Fruit fly (Drosophila melanogaster) whole organism, embryonic: ENCODE data around the gene CG17816.

ENCODE experiments used
- Bdp1 ChIP-seq: fragments of 200-800 bp; sonication (Bioruptor generic); optimal IDR thresholded peaks from 3 replicates; lab custom pipeline; 2016; ENCODE audit warnings: missing biosample characterization, missing genetic modification characterization
- CG10321 ChIP-seq: fragments of 200-800 bp; sonication (Bioruptor generic); IDR thresholded peaks from 2 replicates; pipeline ENCODE4 v1.3.6; 2022; ENCODE audit warnings: missing biosample characterization, missing genetic modification characterization
- CG11093 ChIP-seq: fragments of 200-800 bp; sonication (Bioruptor generic); IDR thresholded peaks from 3 replicates; pipeline ENCODE4 v1.3.6; 2022; ENCODE audit warnings: missing biosample characterization, missing genetic modification characterization
- CG11504 ChIP-seq: fragments of 200-800 bp; sonication (Bioruptor generic); optimal IDR thresholded peaks from 3 replicates; lab custom pipeline; 2019; ENCODE audit warnings: missing biosample characterization, mild to moderate bottlenecking, missing genetic modification characterization, moderate library complexity
- CG12299 ChIP-seq: fragments of 200-800 bp; sonication (Bioruptor generic); optimal IDR thresholded peaks from 2 replicates; lab custom pipeline; 2018; ENCODE audit warnings: missing biosample characterization, mild to moderate bottlenecking, missing genetic modification characterization
- CG14965 ChIP-seq: fragments of 200-800 bp; sonication (Bioruptor generic); optimal IDR thresholded peaks from 2 replicates; lab custom pipeline; 2016; ENCODE audit warnings: missing biosample characterization, missing genetic modification characterization, borderline replicate concordance
- CG15011 ChIP-seq: fragments of 200-800 bp; sonication (Bioruptor generic); optimal IDR thresholded peaks from 3 replicates; lab custom pipeline; 2018; ENCODE audit warnings: missing biosample characterization, mild to moderate bottlenecking, missing genetic modification characterization
- CG15601 ChIP-seq: fragments of 200-800 bp; sonication (Bioruptor generic); optimal IDR thresholded peaks from 3 replicates; lab custom pipeline; 2019; ENCODE audit warnings: missing biosample characterization, mild to moderate bottlenecking, missing genetic modification characterization, moderate library complexity
- CG17568 ChIP-seq: fragments of 200-800 bp; sonication (Bioruptor generic); optimal IDR thresholded peaks from 2 replicates; lab custom pipeline; 2018; ENCODE audit warnings: missing biosample characterization, mild to moderate bottlenecking, missing genetic modification characterization, moderate library complexity
- CG17612 ChIP-seq: fragments of 200-800 bp; sonication (Bioruptor generic); IDR thresholded peaks from 2 replicates; pipeline ENCODE4 v1.3.6; 2022; ENCODE audit warnings: missing biosample characterization, missing genetic modification characterization
- CG17802 ChIP-seq: fragments of 200-800 bp; sonication (Bioruptor generic); optimal IDR thresholded peaks from 2 replicates; lab custom pipeline; 2018; ENCODE audit warnings: missing biosample characterization, mild to moderate bottlenecking, missing genetic modification characterization, moderate library complexity
- CG18764 ChIP-seq: fragments of 200-800 bp; sonication (Bioruptor generic); optimal IDR thresholded peaks from 3 replicates; lab custom pipeline; 2016; ENCODE audit warnings: missing biosample characterization, missing genetic modification characterization
- CG2678 ChIP-seq: fragments of 200-800 bp; sonication (Bioruptor generic); optimal IDR thresholded peaks from 3 replicates; lab custom pipeline; 2019; ENCODE audit warnings: missing biosample characterization, mild to moderate bottlenecking, missing genetic modification characterization, moderate library complexity
- CG30431 ChIP-seq: fragments of 200-800 bp; sonication (Bioruptor generic); optimal IDR thresholded peaks from 2 replicates; lab custom pipeline; 2017; ENCODE audit warnings: missing biosample characterization, missing genetic modification characterization
- CG31224 ChIP-seq: fragments of 200-800 bp; sonication (Bioruptor generic); IDR thresholded peaks from 2 replicates; pipeline ENCODE4 v1.3.6; 2022; ENCODE audit warnings: missing biosample characterization, missing genetic modification characterization
- CG34376 ChIP-seq: fragments of 200-800 bp; sonication (Bioruptor generic); optimal IDR thresholded peaks from 2 replicates; lab custom pipeline; 2018; ENCODE audit warnings: missing biosample characterization, mild to moderate bottlenecking, missing genetic modification characterization
- CG43689 ChIP-seq: fragments of 200-800 bp; sonication (Bioruptor generic); IDR thresholded peaks from 2 replicates; pipeline ENCODE4 v1.3.6; 2022; ENCODE audit warnings: missing biosample characterization, missing genetic modification characterization
- CG8478 ChIP-seq: fragments of >200 bp; optimal IDR thresholded peaks from 2 replicates; lab custom pipeline; 2018
- CG8765 ChIP-seq: fragments of 200-800 bp; sonication (Bioruptor generic); IDR thresholded peaks from 2 replicates; pipeline ENCODE4 v1.3.6; 2022; ENCODE audit warnings: missing biosample characterization, missing genetic modification characterization
- CG9215 ChIP-seq: fragments of 200-800 bp; sonication (Bioruptor generic); IDR thresholded peaks from 2 replicates; pipeline ENCODE4 v1.3.6; 2022; ENCODE audit warnings: missing biosample characterization, missing genetic modification characterization
- CG9797 ChIP-seq: fragments of 200-800 bp; sonication (Bioruptor generic); optimal IDR thresholded peaks from 3 replicates; lab custom pipeline; 2018; ENCODE audit warnings: missing biosample characterization, mild to moderate bottlenecking, missing genetic modification characterization
- CTCF ChIP-seq: fragments of 200-800 bp; sonication (Bioruptor generic); optimal IDR thresholded peaks from 2 replicates; lab custom pipeline; 2017; ENCODE audit warnings: missing biosample characterization, mild to moderate bottlenecking, missing genetic modification characterization, moderate library complexity
- Dref ChIP-seq: fragments of 200-800 bp; sonication (Bioruptor generic); IDR thresholded peaks from 2 replicates; pipeline ENCODE4 v1.3.6; 2022; ENCODE audit warnings: missing biosample characterization, missing genetic modification characterization
- Drgx ChIP-seq: fragments of 200-800 bp; sonication (Bioruptor generic); IDR thresholded peaks from 2 replicates; pipeline ENCODE4 v1.3.6; 2022; ENCODE audit warnings: missing biosample characterization, missing genetic modification characterization
- E2f1 ChIP-seq: fragments of 200-800 bp; sonication (Bioruptor generic); IDR thresholded peaks from 2 replicates; pipeline ENCODE4 v1.3.6; 2022; ENCODE audit warnings: missing biosample characterization, missing genetic modification characterization
- Hr51 ChIP-seq, 2 experiments: fragments of 200-800 bp; sonication (Bioruptor generic); optimal IDR thresholded peaks; 2 replicates in 1 of 2; 3 replicates in 1 of 2; lab custom pipeline; 2016 to 2018; ENCODE audit warnings: missing biosample characterization in 2 of 2, missing genetic modification characterization in 2 of 2, mild to moderate bottlenecking in 1 of 2, moderate library complexity in 1 of 2
- Lpt ChIP-seq: fragments of >200 bp; optimal IDR thresholded peaks from 2 replicates; lab custom pipeline; 2018; ENCODE audit warnings: missing biosample characterization, missing genetic modification characterization
- Myb ChIP-seq: fragments of 200-800 bp; sonication (Bioruptor generic); optimal IDR thresholded peaks from 2 replicates; lab custom pipeline; 2016; ENCODE audit warnings: missing biosample characterization, missing genetic modification characterization
- NFAT ChIP-seq: fragments of 200-800 bp; sonication (Bioruptor generic); IDR thresholded peaks from 2 replicates; pipeline ENCODE4 v1.3.6; 2022; ENCODE audit warnings: missing biosample characterization, missing genetic modification characterization
- NfI ChIP-seq: fragments of 200-800 bp; sonication (Bioruptor generic); optimal IDR thresholded peaks from 3 replicates; lab custom pipeline; 2018; ENCODE audit warnings: missing biosample characterization, mild to moderate bottlenecking, missing genetic modification characterization, moderate library complexity
- Optix ChIP-seq: fragments of 200-800 bp; sonication (Bioruptor generic); IDR thresholded peaks from 3 replicates; pipeline ENCODE4 v1.3.6; 2022; ENCODE audit warnings: missing biosample characterization, missing genetic modification characterization
- Rx ChIP-seq: fragments of 200-800 bp; sonication (Bioruptor generic); IDR thresholded peaks from 2 replicates; pipeline ENCODE4 v1.3.6; 2022; ENCODE audit warnings: missing biosample characterization, missing genetic modification characterization
- Sox102F ChIP-seq: fragments of 200-800 bp; sonication (Bioruptor generic); optimal IDR thresholded peaks from 2 replicates; lab custom pipeline; 2018; ENCODE audit warnings: missing biosample characterization, mild to moderate bottlenecking, missing genetic modification characterization, moderate library complexity
- Sry-β ChIP-seq: fragments of 200-800 bp; sonication (Bioruptor generic); optimal IDR thresholded peaks from 2 replicates; lab custom pipeline; 2018; ENCODE audit warnings: missing biosample characterization, mild to moderate bottlenecking, missing genetic modification characterization, moderate library complexity
- Taf1 ChIP-seq: fragments of 200-800 bp; sonication (Bioruptor generic); IDR thresholded peaks from 2 replicates; pipeline ENCODE4 v1.3.6; 2022; ENCODE audit warnings: missing biosample characterization, missing genetic modification characterization
- ab ChIP-seq: fragments of 200-800 bp; sonication (Bioruptor generic); optimal IDR thresholded peaks from 2 replicates; lab custom pipeline; 2016; ENCODE audit warnings: missing biosample characterization, missing genetic modification characterization
- abd-A ChIP-seq: fragments of 200-800 bp; sonication (Bioruptor generic); optimal IDR thresholded peaks from 3 replicates; lab custom pipeline; 2019; ENCODE audit warnings: missing biosample characterization, mild to moderate bottlenecking, missing genetic modification characterization, moderate library complexity
- az2 ChIP-seq: fragments of 200-800 bp; sonication (Bioruptor generic); optimal IDR thresholded peaks from 3 replicates; lab custom pipeline; 2016; ENCODE audit warnings: missing biosample characterization, missing genetic modification characterization
- bcd ChIP-seq: fragments of 200-800 bp; sonication (Bioruptor generic); optimal IDR thresholded peaks from 2 replicates; lab custom pipeline; 2017; ENCODE audit warnings: missing biosample characterization, mild to moderate bottlenecking, missing genetic modification characterization
- ems ChIP-seq: fragments of 200-800 bp; sonication (Bioruptor generic); optimal IDR thresholded peaks from 3 replicates; lab custom pipeline; 2016; ENCODE audit warnings: missing biosample characterization, missing genetic modification characterization
- en ChIP-seq: fragments of 200-800 bp; sonication (Bioruptor generic); optimal IDR thresholded peaks from 2 replicates; lab custom pipeline; 2016; ENCODE audit warnings: missing biosample characterization, missing genetic modification characterization
- esg ChIP-seq: fragments of 200-800 bp; sonication (Bioruptor generic); conservative IDR thresholded peaks from 2 replicates; pipeline ENCODE4 v1.3.6; 2022; ENCODE audit warnings: missing biosample characterization, missing genetic modification characterization
- fd102C ChIP-seq: fragments of 200-800 bp; sonication (Bioruptor generic); optimal IDR thresholded peaks from 2 replicates; lab custom pipeline; 2018; ENCODE audit warnings: missing biosample characterization, mild to moderate bottlenecking, missing genetic modification characterization, moderate library complexity
- gce ChIP-seq: fragments of 200-800 bp; sonication (Bioruptor generic); IDR thresholded peaks from 3 replicates; pipeline ENCODE4 v1.3.6; 2022; ENCODE audit warnings: missing biosample characterization, missing genetic modification characterization
- gsb-n ChIP-seq: fragments of 200-800 bp; sonication (Bioruptor generic); optimal IDR thresholded peaks from 3 replicates; lab custom pipeline; 2018; ENCODE audit warnings: missing biosample characterization, mild to moderate bottlenecking, missing genetic modification characterization
- lov ChIP-seq, 2 experiments: fragments of 200-800 bp in 1 of 2; fragments of >200 bp in 1 of 2; sonication (Bioruptor generic) in 1 of 2; IDR thresholded peaks in 1 of 2; optimal IDR thresholded peaks in 1 of 2; 2 replicates in 1 of 2; 3 replicates in 1 of 2; pipeline versions ENCODE4 v1.3.6 to Lab custom; 2017 to 2022; ENCODE audit warnings: missing biosample characterization in 1 of 2, missing genetic modification characterization in 1 of 2
- nau ChIP-seq: fragments of 200-800 bp; sonication (Bioruptor generic); optimal IDR thresholded peaks from 3 replicates; lab custom pipeline; 2017; ENCODE audit warnings: missing biosample characterization, mild to moderate bottlenecking, missing genetic modification characterization, missing genetic modification reagents
- otp ChIP-seq: fragments of 200-800 bp; sonication (Bioruptor generic); IDR thresholded peaks from 3 replicates; pipeline ENCODE4, ENCODE4 v1.3.6; 2022; ENCODE audit warnings: missing biosample characterization, missing genetic modification characterization
- ranshi ChIP-seq: fragments of 200-800 bp; sonication (Bioruptor generic); IDR thresholded peaks from 2 replicates; pipeline ENCODE4 v1.3.6; 2022; ENCODE audit warnings: missing biosample characterization, missing genetic modification characterization
- salm ChIP-seq: fragments of 200-800 bp; sonication (Bioruptor generic); optimal IDR thresholded peaks from 2 replicates; lab custom pipeline; 2018; ENCODE audit warnings: missing biosample characterization, mild to moderate bottlenecking, missing genetic modification characterization
- so ChIP-seq: fragments of 200-800 bp; sonication (Bioruptor generic); IDR thresholded peaks from 3 replicates; pipeline ENCODE4 v1.3.6; 2022; ENCODE audit warnings: missing biosample characterization, missing genetic modification characterization
- usp ChIP-seq: fragments of >200 bp; optimal IDR thresholded peaks from 2 replicates; lab custom pipeline; 2017; ENCODE audit warnings: missing biosample characterization, missing genetic modification characterization

Gene CG17816

DNA sequence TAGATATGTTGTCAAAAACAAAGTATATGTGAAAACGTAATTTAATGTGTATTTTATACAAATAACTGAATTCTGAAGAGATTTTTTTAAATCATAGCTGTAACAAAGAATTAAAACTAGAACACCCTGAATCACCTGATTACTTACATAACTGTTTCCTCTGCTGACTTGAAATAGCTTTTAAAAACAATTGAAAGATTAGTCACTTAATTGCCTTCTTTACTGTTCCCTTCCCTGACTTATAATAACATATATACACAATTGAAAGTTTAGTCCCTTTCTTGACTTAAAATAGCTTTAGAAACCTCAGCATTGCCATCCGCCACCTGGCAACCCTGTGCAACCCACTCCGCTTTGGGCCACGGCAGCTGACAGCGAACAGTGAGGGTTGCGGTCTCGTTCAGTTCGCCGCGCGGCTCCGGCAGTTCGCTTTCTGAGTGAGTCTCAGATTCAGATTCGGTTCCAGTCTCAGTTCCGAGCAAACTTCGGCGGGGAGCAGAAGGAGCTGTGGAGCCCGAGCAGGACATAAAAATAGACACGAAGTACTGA, 72.5 kb downstream of the CG17816 start, which contains the start of gene CG34384 (continued):
- no peak for TF ChIP-seq Optix (GFP tag; lab: Robert Waterston, UW)
- no peak for TF ChIP-seq CG17568 (GFP tag; lab: Kevin White, UChicago)
- TF ChIP-seq Bdp1 = no peak
- TF ChIP-seq CG15601 (tag; lab: Kevin White, UChicago) = no peak
- no peak for TF ChIP-seq so (GFP tag; lab: Robert Waterston, UW)
- TF ChIP-seq gce (GFP tag; lab: Robert Waterston, UW) = no peak
- no peak for TF ChIP-seq salm (tag; lab: Kevin White, UChicago)
- TF ChIP-seq CG18764 (GFP tag; lab: Kevin White, UChicago) = no peak
- TF ChIP-seq abd-A = peak; percentile 50
- no peak for TF ChIP-seq CG17612 (GFP tag; lab: Robert Waterston, UW)
- no peak for TF ChIP-seq CG31224 (GFP tag; lab: Robert Waterston, UW)
- no peak for TF ChIP-seq CG30431 (GFP tag; lab: Kevin White, UChicago)
- TF ChIP-seq Drgx (GFP tag; lab: Robert Waterston, UW) = no peak
- no peak for TF ChIP-seq Sry-β
- TF ChIP-seq en (GFP tag; lab: Kevin White, UChicago) = peak; percentile 17
- TF ChIP-seq otp (GFP tag; lab: Robert Waterston, UW) = no peak
- TF ChIP-seq CG10321 (GFP tag; lab: Robert Waterston, UW) = no peak
- TF ChIP-seq CG14965 (GFP tag; lab: Kevin White, UChicago) = no peak
- no peak for TF ChIP-seq CTCF (GFP tag; lab: Kevin White, UChicago)
- peak; percentile 84 for TF ChIP-seq CG2678 (tag; lab: Kevin White, UChicago)
- peak; percentile 64 for TF ChIP-seq CG15011 (GFP tag; lab: Kevin White, UChicago)
- no peak for TF ChIP-seq ranshi (GFP tag; lab: Robert Waterston, UW)
- peak; percentile 23 for TF ChIP-seq Sox102F (GFP tag; lab: Kevin White, UChicago)
- peak; percentile 17; the same call in 1 of the 2 replicates for TF ChIP-seq CG8765 (GFP tag; lab: Robert Waterston, UW)
- peak; percentile 57 for TF ChIP-seq az2 (GFP tag; lab: Kevin White, UChicago)
- TF ChIP-seq CG43689 (GFP tag; lab: Robert Waterston, UW) = no peak
- TF ChIP-seq CG11504 = peak; percentile 80
- no peak for TF ChIP-seq Dref
- no peak for TF ChIP-seq CG9797 (GFP tag; lab: Kevin White, UChicago)
- TF ChIP-seq usp (GFP tag; lab: Kevin White, UChicago) = no peak
- TF ChIP-seq ab (GFP tag; lab: Kevin White, UChicago) = no peak
- peak; percentile 19 for TF ChIP-seq NfI (GFP tag; lab: Kevin White, UChicago)
- peak; percentile 57 for TF ChIP-seq nau (GFP tag; lab: Kevin White, UChicago)
- peak; percentile 80 for TF ChIP-seq CG34376 (GFP tag; lab: Kevin White, UChicago)
- TF ChIP-seq Taf1 (GFP tag; lab: Robert Waterston, UW) = no peak
- TF ChIP-seq gsb-n (tag; lab: Kevin White, UChicago) = no peak
- no peak for TF ChIP-seq lov (optimal IDR thresholded peaks at IDR 0.05; lab: Kevin White, UChicago)
- no peak for TF ChIP-seq lov (GFP tag; IDR thresholded peaks at IDR 0.05; lab: Robert Waterston, UW)
- TF ChIP-seq CG17802 (tag; lab: Kevin White, UChicago) = no peak
- no peak for TF ChIP-seq CG12299 (tag; lab: Kevin White, UChicago)
- peak; percentile 41; the same call in 1 of the 2 replicates for TF ChIP-seq NFAT (GFP tag; lab: Robert Waterston, UW)
- TF ChIP-seq CG8478 (lab: Kevin White, UChicago) = no peak
- no peak for TF ChIP-seq CG11093 (GFP tag; lab: Robert Waterston, UW)
- TF ChIP-seq E2f1 (GFP tag; lab: Robert Waterston, UW) = no peak
- TF ChIP-seq Hr51 (GFP tag; optimal IDR thresholded peaks at IDR 0.05; lab: Kevin White, UChicago) = peak; percentile 6 to 49
- no peak for TF ChIP-seq Lpt
- TF ChIP-seq esg = no peak
- no peak for TF ChIP-seq fd102C (GFP tag; lab: Kevin White, UChicago)
- no peak for TF ChIP-seq Rx
- peak; percentile 30 for TF ChIP-seq CG9215 (GFP tag; lab: Robert Waterston, UW)
- TF ChIP-seq ems (GFP tag; lab: Kevin White, UChicago) = peak; percentile 38
- peak; percentile 64 for TF ChIP-seq bcd (GFP tag; lab: Kevin White, UChicago)
- TF ChIP-seq Myb (GFP tag; lab: Kevin White, UChicago) = peak; percentile 12
